ENCODE assay signal across 5 fruit fly cellular contexts in the genomic region with DNA sequence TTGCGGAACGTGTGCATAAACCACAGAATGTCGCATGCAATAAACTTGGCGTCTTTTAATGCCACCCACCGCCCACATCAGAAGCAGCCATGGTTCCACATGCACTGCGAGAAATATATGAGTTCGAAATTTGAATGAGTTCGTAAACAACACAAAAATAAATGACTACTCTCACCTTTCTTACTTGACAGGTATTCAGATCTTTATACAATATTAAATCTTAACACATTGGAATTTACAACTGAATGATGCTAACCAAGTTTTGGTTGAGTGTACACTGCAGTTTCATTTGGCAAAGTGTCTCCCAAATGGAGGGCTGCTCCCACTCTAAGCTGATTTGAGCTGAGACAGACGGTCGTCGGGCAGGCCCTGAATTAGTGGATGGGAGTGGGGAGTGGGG.
TF ChIP-seq lines count a peak whose summit lies in the region.

No protein-coding gene starts in this region.

TF ChIP-seq in whole organism, adult, 20 proteins besides CTCF, POLR2A, EP300 and RAD21 (continued from another document):
- TF ChIP-seq CG33017 (tag; optimal IDR thresholded peaks at IDR 0.05; lab: Kevin White, UChicago) (peak; percentile 43), kay (GFP tag; lab: Kevin White, UChicago; ENCODE audit: borderline replicate concordance) (no peak), cnc (optimal IDR thresholded peaks at IDR 0.05; lab: Kevin White, UChicago) (no peak)

TF ChIP-seq in whole organism, embryonic, 481 proteins besides CTCF, POLR2A, EP300 and RAD21 (continued from another document):
- TF ChIP-seq Ets65A (GFP tag; lab: Kevin White, UChicago) (peak; percentile 81), CG30020 (tag; optimal IDR thresholded peaks at IDR 0.05; lab: Kevin White, UChicago) (no peak), sisA (GFP tag; IDR thresholded peaks at IDR 0.05; lab: Robert Waterston, UW) (no peak)

TF ChIP-seq in whole organism, prepupa, 60 proteins besides CTCF, POLR2A, EP300 and RAD21 (continued from another document):
- TF ChIP-seq CG32006 (GFP tag; optimal IDR thresholded peaks at IDR 0.05; lab: Kevin White, UChicago): no peak
- TF ChIP-seq CG1621 (tag; optimal IDR thresholded peaks at IDR 0.05; lab: Kevin White, UChicago): no peak
- peak; percentile 45 for TF ChIP-seq acj6 (GFP tag; optimal IDR thresholded peaks at IDR 0.05; lab: Kevin White, UChicago)
- peak; percentile 32 for TF ChIP-seq CG6808 (GFP tag; optimal IDR thresholded peaks at IDR 0.05; lab: Kevin White, UChicago)
- peak; percentile 54 for TF ChIP-seq pdm3 (GFP tag; optimal IDR thresholded peaks at IDR 0.05; lab: Kevin White, UChicago)
- no peak for TF ChIP-seq CG16779 (tag; optimal IDR thresholded peaks at IDR 0.05; lab: Kevin White, UChicago)
- TF ChIP-seq CG10669 (GFP tag; optimal IDR thresholded peaks at IDR 0.05; lab: Kevin White, UChicago): peak; percentile 53
- TF ChIP-seq eg (GFP tag; IDR thresholded peaks at IDR 0.05; lab: Robert Waterston, UW): peak; percentile 54; the same call in 2 of the 3 replicates
- TF ChIP-seq Eip78C (GFP tag; lab: Kevin White, UChicago): peak; percentile 79
- TF ChIP-seq Lpt (GFP tag; optimal IDR thresholded peaks at IDR 0.05; lab: Kevin White, UChicago): no peak
- no peak for TF ChIP-seq fd85E (GFP tag; optimal IDR thresholded peaks at IDR 0.05; lab: Kevin White, UChicago)
- peak; percentile 37 for TF ChIP-seq CG6792 (GFP tag; optimal IDR thresholded peaks at IDR 0.05; lab: Kevin White, UChicago)
- peak; percentile 49 for TF ChIP-seq Hr4 (GFP tag; optimal IDR thresholded peaks at IDR 0.05; lab: Kevin White, UChicago)
- TF ChIP-seq Sox102F (GFP tag; optimal IDR thresholded peaks at IDR 0.05; lab: Kevin White, UChicago): peak; percentile 42
- TF ChIP-seq Eip93F (GFP tag; optimal IDR thresholded peaks at IDR 0.05; lab: Kevin White, UChicago): no peak
- TF ChIP-seq CG6854 (GFP tag; optimal IDR thresholded peaks at IDR 0.05; lab: Kevin White, UChicago): no peak
- TF ChIP-seq dsx (GFP tag; optimal IDR thresholded peaks at IDR 0.05; lab: Kevin White, UChicago; ENCODE audit: poor library complexity, severe bottlenecking): peak; percentile 32
- no peak for TF ChIP-seq CG11294 (GFP tag; IDR thresholded peaks at IDR 0.05; lab: Robert Waterston, UW)
- TF ChIP-seq CG3919 (GFP tag; optimal IDR thresholded peaks at IDR 0.05; lab: Kevin White, UChicago): peak; percentile 63
- peak; percentile 48 for TF ChIP-seq svp (GFP tag; lab: Kevin White, UChicago)
- peak; percentile 42; the same call in 1 of the 3 replicates for TF ChIP-seq CG6163 (GFP tag; IDR thresholded peaks at IDR 0.05; lab: Robert Waterston, UW)
- TF ChIP-seq CG34406 (GFP tag; optimal IDR thresholded peaks at IDR 0.05; lab: Kevin White, UChicago): no peak
- peak; percentile 18 for TF ChIP-seq CG11762 (GFP tag; optimal IDR thresholded peaks at IDR 0.05; lab: Kevin White, UChicago; ENCODE audit: insufficient read depth)
- no peak for TF ChIP-seq CG4318 (GFP tag; optimal IDR thresholded peaks at IDR 0.05; lab: Kevin White, UChicago)
- TF ChIP-seq CG15336 (GFP tag; IDR thresholded peaks at IDR 0.05; lab: Robert Waterston, UW): 0 out of 2 replicates have a peak, but pooled peaks have one; percentile 24
- TF ChIP-seq Eip75B (GFP tag; optimal IDR thresholded peaks at IDR 0.05; lab: Kevin White, UChicago): peak; percentile 48
- TF ChIP-seq cyc (GFP tag; optimal IDR thresholded peaks at IDR 0.05; lab: Kevin White, UChicago): peak; percentile 48
- TF ChIP-seq dac (GFP tag; optimal IDR thresholded peaks at IDR 0.05; lab: Kevin White, UChicago): no peak
- peak; percentile 34 for TF ChIP-seq fd59A (GFP tag; optimal IDR thresholded peaks at IDR 0.05; lab: Kevin White, UChicago)
- peak; percentile 16 for TF ChIP-seq topi (GFP tag; optimal IDR thresholded peaks at IDR 0.05; lab: Kevin White, UChicago)
- peak; percentile 50; the same call in 2 of the 3 replicates for TF ChIP-seq CG8119 (GFP tag; IDR thresholded peaks at IDR 0.05; lab: Robert Waterston, UW)
- no peak for TF ChIP-seq Sox15 (GFP tag; optimal IDR thresholded peaks at IDR 0.05; lab: Kevin White, UChicago)
- peak in 1 of 2 experiments; percentile 43 for TF ChIP-seq ss (GFP tag; optimal IDR thresholded peaks at IDR 0.05; lab: Kevin White, UChicago)
- TF ChIP-seq net (GFP tag; optimal IDR thresholded peaks at IDR 0.05; lab: Kevin White, UChicago): peak; percentile 9
- TF ChIP-seq Hr39 (GFP tag; optimal IDR thresholded peaks at IDR 0.05; lab: Kevin White, UChicago): peak; percentile 43
- peak; percentile 33 for TF ChIP-seq Smox (GFP tag; optimal IDR thresholded peaks at IDR 0.05; lab: Kevin White, UChicago)

TF ChIP-seq in whole organism, pupa, 21 proteins besides CTCF, POLR2A, EP300 and RAD21 (continued from another document):
- peak; percentile 38 for TF ChIP-seq Pif1A (GFP tag; optimal IDR thresholded peaks at IDR 0.05; lab: Kevin White, UChicago)

TF ChIP-seq in whole organism, wandering third instar larva, 38 proteins besides CTCF, POLR2A, EP300 and RAD21 (continued from another document):
- TF ChIP-seq sage (GFP tag; optimal IDR thresholded peaks at IDR 0.05; lab: Kevin White, UChicago): no peak
- no peak for TF ChIP-seq CG32264 (GFP tag; optimal IDR thresholded peaks at IDR 0.05; lab: Kevin White, UChicago)
- peak; percentile 33 for TF ChIP-seq Sp1 (GFP tag; optimal IDR thresholded peaks at IDR 0.05; lab: Kevin White, UChicago)
- no peak for TF ChIP-seq dl (GFP tag; optimal IDR thresholded peaks at IDR 0.05; lab: Kevin White, UChicago; ENCODE audit: insufficient read depth in 1 of 2, partially characterized antibody in 2 of 2)
- no peak for TF ChIP-seq usp (GFP tag; optimal IDR thresholded peaks at IDR 0.05; lab: Kevin White, UChicago)
- TF ChIP-seq ey (GFP tag; optimal IDR thresholded peaks at IDR 0.05; lab: Kevin White, UChicago): peak; percentile 42
- no peak for TF ChIP-seq dsf (GFP tag; optimal IDR thresholded peaks at IDR 0.05; lab: Kevin White, UChicago; ENCODE audit: borderline replicate concordance)
- no peak for TF ChIP-seq woc (GFP tag; optimal IDR thresholded peaks at IDR 0.05; lab: Kevin White, UChicago)
- TF ChIP-seq Myc (optimal IDR thresholded peaks at IDR 0.05; lab: Kevin White, UChicago): no peak
